Fruit fly (Drosophila melanogaster) whole organism, embryonic: ENCODE data around the gene CG15927.

Source experiments
- Asciz ChIP-seq: fragments of 200-800 bp; sonication (Bioruptor generic); optimal IDR thresholded peaks from 2 replicates; lab custom pipeline; 2017; ENCODE audit warnings: missing biosample characterization, mild to moderate bottlenecking, missing genetic modification characterization, missing genetic modification reagents
- B-H1 ChIP-seq: fragments of 200-800 bp; sonication (Bioruptor generic); IDR thresholded peaks from 3 replicates; pipeline ENCODE4 v1.3.6; 2022; ENCODE audit warnings: missing biosample characterization, missing genetic modification characterization
- CG10366 ChIP-seq: fragments of 200-800 bp; sonication (Bioruptor generic); IDR thresholded peaks from 2 replicates; pipeline ENCODE4 v1.3.6; 2022; ENCODE audit warnings: missing biosample characterization, missing genetic modification characterization
- CG10565 ChIP-seq: fragments of 200-800 bp; sonication (Bioruptor generic); optimal IDR thresholded peaks from 3 replicates; lab custom pipeline; 2016; ENCODE audit warnings: missing biosample characterization, mild to moderate bottlenecking, missing genetic modification characterization
- CG12104 ChIP-seq: fragments of 200-800 bp; sonication (Bioruptor generic); optimal IDR thresholded peaks from 3 replicates; lab custom pipeline; 2016; ENCODE audit warnings: missing biosample characterization, missing genetic modification characterization
- CG13296 ChIP-seq: fragments of 200-800 bp; sonication (Bioruptor generic); optimal IDR thresholded peaks from 3 replicates; lab custom pipeline; 2018; ENCODE audit warnings: missing biosample characterization, mild to moderate bottlenecking, missing genetic modification characterization
- CG13424 ChIP-seq: fragments of 200-800 bp; sonication (Bioruptor generic); optimal IDR thresholded peaks from 2 replicates; lab custom pipeline; 2019; ENCODE audit warnings: missing biosample characterization, mild to moderate bottlenecking, missing genetic modification characterization, moderate library complexity
- CG13775 ChIP-seq: fragments of 200-800 bp; sonication (Bioruptor generic); optimal IDR thresholded peaks from 3 replicates; lab custom pipeline; 2017; ENCODE audit warnings: missing biosample characterization, mild to moderate bottlenecking, missing genetic modification characterization
- CG13894 ChIP-seq: fragments of 200-800 bp; sonication (Bioruptor generic); optimal IDR thresholded peaks from 3 replicates; lab custom pipeline; 2018; ENCODE audit warnings: missing biosample characterization, mild to moderate bottlenecking, missing genetic modification characterization, moderate library complexity
- CG15479 ChIP-seq: fragments of 200-800 bp; sonication (Bioruptor generic); optimal IDR thresholded peaks from 3 replicates; lab custom pipeline; 2019; ENCODE audit warnings: missing biosample characterization, mild to moderate bottlenecking, missing genetic modification characterization, moderate library complexity
- CG16779 ChIP-seq: fragments of 200-800 bp; sonication (Bioruptor generic); IDR thresholded peaks from 2 replicates; pipeline ENCODE4 v1.3.6; 2022; ENCODE audit warnings: missing biosample characterization, missing genetic modification characterization
- CG17361 ChIP-seq: fragments of 200-800 bp; sonication (Bioruptor generic); IDR thresholded peaks from 3 replicates; pipeline ENCODE4 v1.3.6; 2022; ENCODE audit warnings: missing biosample characterization, missing genetic modification characterization
- CG1792 ChIP-seq: fragments of 200-800 bp; sonication (Bioruptor generic); optimal IDR thresholded peaks from 2 replicates; lab custom pipeline; 2016; ENCODE audit warnings: missing biosample characterization, missing genetic modification characterization
- CG18262 ChIP-seq: fragments of 200-800 bp; optimal IDR thresholded peaks from 3 replicates; lab custom pipeline; 2019; ENCODE audit warnings: missing biosample characterization, mild to moderate bottlenecking, missing genetic modification characterization, moderate library complexity
- CG2202 ChIP-seq: fragments of 200-800 bp; sonication (Bioruptor generic); optimal IDR thresholded peaks from 2 replicates; lab custom pipeline; 2018; ENCODE audit warnings: missing biosample characterization, mild to moderate bottlenecking, missing genetic modification characterization
- CG31224 ChIP-seq: fragments of 200-800 bp; sonication (Bioruptor generic); IDR thresholded peaks from 2 replicates; pipeline ENCODE4 v1.3.6; 2022; ENCODE audit warnings: missing biosample characterization, missing genetic modification characterization
- CG32532 ChIP-seq: fragments of 200-800 bp; sonication (Bioruptor generic); IDR thresholded peaks from 2 replicates; pipeline ENCODE4 v1.3.6; 2022; ENCODE audit warnings: missing biosample characterization, missing genetic modification characterization
- CG3281 ChIP-seq: fragments of 200-800 bp; sonication (Bioruptor generic); optimal IDR thresholded peaks from 3 replicates; lab custom pipeline; 2017; ENCODE audit warnings: missing biosample characterization, mild to moderate bottlenecking, missing genetic modification characterization
- CG33213 ChIP-seq: fragments of 200-800 bp; sonication (Bioruptor generic); optimal IDR thresholded peaks from 3 replicates; lab custom pipeline; 2016; ENCODE audit warnings: missing biosample characterization, missing genetic modification characterization
- CG3726 ChIP-seq: fragments of 200-800 bp; sonication (Bioruptor generic); IDR thresholded peaks from 3 replicates; pipeline ENCODE4, ENCODE4 v1.3.6; 2022; ENCODE audit warnings: missing biosample characterization, missing genetic modification characterization
- CG3847 ChIP-seq: fragments of 200-800 bp; sonication (Bioruptor generic); IDR thresholded peaks from 2 replicates; pipeline ENCODE4 v1.3.6; 2022; ENCODE audit warnings: missing biosample characterization, missing genetic modification characterization
- CG43689 ChIP-seq: fragments of 200-800 bp; sonication (Bioruptor generic); IDR thresholded peaks from 2 replicates; pipeline ENCODE4 v1.3.6; 2022; ENCODE audit warnings: missing biosample characterization, missing genetic modification characterization
- CG4424 ChIP-seq: fragments of 200-800 bp; sonication (Bioruptor generic); optimal IDR thresholded peaks from 3 replicates; lab custom pipeline; 2016; ENCODE audit warnings: missing biosample characterization, missing genetic modification characterization
- CG5953 ChIP-seq: fragments of 200-800 bp; sonication (Bioruptor generic); IDR thresholded peaks from 2 replicates; pipeline ENCODE4 v1.3.6; 2022; ENCODE audit warnings: missing biosample characterization, missing genetic modification characterization
- CG6272 ChIP-seq: fragments of 200-800 bp; sonication (Bioruptor generic); IDR thresholded peaks from 2 replicates; pipeline ENCODE4 v1.3.6; 2022; ENCODE audit warnings: missing biosample characterization, missing genetic modification characterization
- CG9876 ChIP-seq: fragments of 200-800 bp; sonication (Bioruptor generic); optimal IDR thresholded peaks from 2 replicates; lab custom pipeline; 2016; ENCODE audit warnings: missing biosample characterization, missing genetic modification characterization
- D19A ChIP-seq: fragments of 200-800 bp; optimal IDR thresholded peaks from 3 replicates; lab custom pipeline; 2019; ENCODE audit warnings: missing biosample characterization, mild to moderate bottlenecking, missing genetic modification characterization, moderate library complexity
- D19B ChIP-seq: fragments of 200-800 bp; sonication (Bioruptor generic); optimal IDR thresholded peaks from 2 replicates; lab custom pipeline; 2017; ENCODE audit warnings: missing biosample characterization, mild to moderate bottlenecking, missing genetic modification characterization
- Elba2 ChIP-seq: fragments of 200-800 bp; sonication (Bioruptor generic); optimal IDR thresholded peaks from 3 replicates; lab custom pipeline; 2016; ENCODE audit warnings: missing biosample characterization, missing genetic modification characterization
- HLH54F ChIP-seq: fragments of 200-800 bp; sonication (Bioruptor generic); optimal IDR thresholded peaks from 3 replicates; lab custom pipeline; 2016; ENCODE audit warnings: missing biosample characterization, missing genetic modification characterization
- Hr39 ChIP-seq: fragments of >200 bp; optimal IDR thresholded peaks from 2 replicates; lab custom pipeline; 2017
- Nf-YA ChIP-seq: fragments of 200-800 bp; sonication (Bioruptor generic); IDR thresholded peaks from 2 replicates; pipeline ENCODE4 v1.3.6; 2022; ENCODE audit warnings: missing biosample characterization, missing genetic modification characterization
- Oli ChIP-seq: fragments of 200-800 bp; sonication (Bioruptor generic); optimal IDR thresholded peaks from 2 replicates; lab custom pipeline; 2018; ENCODE audit warnings: missing biosample characterization, mild to moderate bottlenecking, missing genetic modification characterization, moderate library complexity
- Pdp1 ChIP-seq, 2 experiments: fragments of 200-800 bp; sonication (Bioruptor generic); optimal IDR thresholded peaks; 3 replicates each; lab custom pipeline; 2016; ENCODE audit warnings: missing biosample characterization in 2 of 2, missing genetic modification characterization in 2 of 2, mild to moderate bottlenecking in 1 of 2, moderate library complexity in 1 of 2
- Ravus ChIP-seq: fragments of 200-800 bp; sonication (Bioruptor generic); IDR thresholded peaks from 2 replicates; pipeline ENCODE4 v1.3.6; 2022; ENCODE audit warnings: missing biosample characterization, missing genetic modification characterization
- Side ChIP-seq: fragments of 200-800 bp; sonication (Bioruptor generic); optimal IDR thresholded peaks from 2 replicates; lab custom pipeline; 2016; ENCODE audit warnings: missing biosample characterization, missing genetic modification characterization
- Xbp1 ChIP-seq: fragments of 200-800 bp; sonication (Bioruptor generic); optimal IDR thresholded peaks from 3 replicates; lab custom pipeline; 2016; ENCODE audit warnings: missing biosample characterization, mild to moderate bottlenecking, missing genetic modification characterization
- ab ChIP-seq: fragments of 200-800 bp; sonication (Bioruptor generic); optimal IDR thresholded peaks from 2 replicates; lab custom pipeline; 2016; ENCODE audit warnings: missing biosample characterization, missing genetic modification characterization
- bowl ChIP-seq: fragments of 200-800 bp; sonication (Bioruptor generic); IDR thresholded peaks from 2 replicates; pipeline ENCODE4 v1.3.6; 2022; ENCODE audit warnings: missing biosample characterization, missing genetic modification characterization
- cad ChIP-seq: fragments of >200 bp; optimal IDR thresholded peaks from 2 replicates; lab custom pipeline; 2017; ENCODE audit warnings: missing biosample characterization, missing genetic modification characterization
- da ChIP-seq: fragments of 200-800 bp; sonication (Bioruptor generic); optimal IDR thresholded peaks from 2 replicates; lab custom pipeline; 2016; ENCODE audit warnings: missing biosample characterization, missing genetic modification characterization
- dan ChIP-seq: fragments of 200-800 bp; sonication (Bioruptor generic); IDR thresholded peaks from 2 replicates; pipeline ENCODE4 v1.3.6; 2022; ENCODE audit warnings: missing biosample characterization, missing genetic modification characterization
- disco-r ChIP-seq: fragments of 200-800 bp; sonication (Bioruptor generic); optimal IDR thresholded peaks from 2 replicates; lab custom pipeline; 2016; ENCODE audit warnings: missing biosample characterization, missing genetic modification characterization
- dmrt11E ChIP-seq: fragments of 200-800 bp; sonication (Bioruptor generic); optimal IDR thresholded peaks from 3 replicates; lab custom pipeline; 2018; ENCODE audit warnings: missing biosample characterization, mild to moderate bottlenecking, missing genetic modification characterization, moderate library complexity
- dmrt99B ChIP-seq: fragments of 200-800 bp; sonication (Bioruptor generic); optimal IDR thresholded peaks from 2 replicates; lab custom pipeline; 2018; ENCODE audit warnings: missing biosample characterization, mild to moderate bottlenecking, missing genetic modification characterization, moderate library complexity
- grn ChIP-seq: fragments of 200-800 bp; sonication (Bioruptor generic); optimal IDR thresholded peaks from 3 replicates; lab custom pipeline; 2017; ENCODE audit warnings: missing biosample characterization, missing genetic modification characterization
- her ChIP-seq: fragments of 200-800 bp; sonication (Bioruptor generic); optimal IDR thresholded peaks from 2 replicates; lab custom pipeline; 2016; ENCODE audit warnings: missing biosample characterization, missing genetic modification characterization
- kah ChIP-seq: fragments of 200-800 bp; sonication (Bioruptor generic); optimal IDR thresholded peaks from 2 replicates; lab custom pipeline; 2018; ENCODE audit warnings: missing biosample characterization, mild to moderate bottlenecking, missing genetic modification characterization
- lab ChIP-seq: fragments of 200-800 bp; sonication (Bioruptor generic); optimal IDR thresholded peaks from 3 replicates; lab custom pipeline; 2017; ENCODE audit warnings: missing biosample characterization, missing genetic modification characterization, mild to moderate bottlenecking, moderate library complexity, missing genetic modification reagents
- lmd ChIP-seq: fragments of 200-800 bp; sonication (Bioruptor generic); IDR thresholded peaks from 2 replicates; pipeline ENCODE4 v1.3.6; 2022; ENCODE audit warnings: missing biosample characterization, missing genetic modification characterization
- sug ChIP-seq: fragments of 200-800 bp; optimal IDR thresholded peaks from 2 replicates; lab custom pipeline; 2019; ENCODE audit warnings: missing biosample characterization, mild to moderate bottlenecking, missing genetic modification characterization, moderate library complexity
- tgo ChIP-seq: fragments of 200-800 bp; sonication (Bioruptor generic); IDR thresholded peaks from 3 replicates; pipeline ENCODE4 v1.3.6; 2022; ENCODE audit warnings: missing biosample characterization, missing genetic modification characterization
- z ChIP-seq: fragments of 200-800 bp; sonication (Bioruptor generic); IDR thresholded peaks from 3 replicates; pipeline ENCODE4 v1.3.6; 2022; ENCODE audit warnings: missing biosample characterization, missing genetic modification characterization

CG15927 gene

dm6 chrX:12469778-12470177, 15.2 kb downstream of the CG15927 start:
- TF ChIP-seq HLH54F (GFP tag; lab: Kevin White, UChicago): peak; percentile 43
- 0 out of 2 replicates have a peak, but pooled peaks have one; percentile 40 for TF ChIP-seq CG10366 (GFP tag; lab: Robert Waterston, UW)
- TF ChIP-seq dmrt11E (tag; lab: Kevin White, UChicago): no peak
- no peak for TF ChIP-seq z (GFP tag; lab: Robert Waterston, UW)
- peak; percentile 39 for TF ChIP-seq ab
- peak; percentile 58 for TF ChIP-seq CG18262 (tag; lab: Kevin White, UChicago)
- TF ChIP-seq Side (GFP tag; lab: Kevin White, UChicago): no peak
- peak; percentile 68 for TF ChIP-seq lmd
- no peak for TF ChIP-seq cad (GFP tag; lab: Kevin White, UChicago)
- no peak for TF ChIP-seq CG9876 (GFP tag; lab: Kevin White, UChicago)
- TF ChIP-seq CG4424 (GFP tag; lab: Kevin White, UChicago): peak; percentile 51
- peak; percentile 46; the same call in 1 of the 3 replicates for TF ChIP-seq tgo (GFP tag; lab: Robert Waterston, UW)
- TF ChIP-seq CG13296: no peak
- 0 out of 2 replicates have a peak, but pooled peaks have one; percentile 4 for TF ChIP-seq Ravus (GFP tag; lab: Robert Waterston, UW)
- TF ChIP-seq disco-r (GFP tag; lab: Kevin White, UChicago): no peak
- no peak for TF ChIP-seq da (GFP tag; lab: Kevin White, UChicago)
- TF ChIP-seq dmrt99B (tag; lab: Kevin White, UChicago): peak; percentile 57
- no peak for TF ChIP-seq Hr39 (lab: Kevin White, UChicago)
- TF ChIP-seq CG1792: no peak
- TF ChIP-seq CG13424 (tag; lab: Kevin White, UChicago): peak; percentile 51
- TF ChIP-seq CG3726 (GFP tag; lab: Robert Waterston, UW): no peak
- TF ChIP-seq CG3281 (GFP tag; lab: Kevin White, UChicago): peak; percentile 67
- TF ChIP-seq Pdp1 (GFP tag; optimal IDR thresholded peaks at IDR 0.05; lab: Kevin White, UChicago): peak in 1 of 2 experiments; percentile 44
- peak; percentile 54 for TF ChIP-seq D19B (GFP tag; lab: Kevin White, UChicago)
- TF ChIP-seq her (GFP tag; lab: Kevin White, UChicago): no peak
- no peak for TF ChIP-seq Nf-YA (GFP tag; lab: Robert Waterston, UW)
- no peak for TF ChIP-seq B-H1
- no peak for TF ChIP-seq Elba2 (GFP tag; lab: Kevin White, UChicago)
- TF ChIP-seq Xbp1 (GFP tag; lab: Kevin White, UChicago): peak; percentile 51
- peak; percentile 24 for TF ChIP-seq Asciz (GFP tag; lab: Kevin White, UChicago)
- TF ChIP-seq CG16779 (GFP tag; lab: Robert Waterston, UW): no peak
- peak; percentile 73 for TF ChIP-seq CG17361
- peak; percentile 44 for TF ChIP-seq CG13894 (tag; lab: Kevin White, UChicago)
- TF ChIP-seq CG2202 (tag; lab: Kevin White, UChicago): no peak
- no peak for TF ChIP-seq CG6272 (GFP tag; lab: Robert Waterston, UW)
- TF ChIP-seq CG43689 (GFP tag; lab: Robert Waterston, UW): no peak
- no peak for TF ChIP-seq CG15479
- TF ChIP-seq CG5953 (GFP tag; lab: Robert Waterston, UW): no peak
- peak; percentile 71 for TF ChIP-seq CG32532 (GFP tag; lab: Robert Waterston, UW)
- no peak for TF ChIP-seq bowl (GFP tag; lab: Robert Waterston, UW)
- TF ChIP-seq kah (GFP tag; lab: Kevin White, UChicago): no peak
- TF ChIP-seq lab: peak; percentile 75
- TF ChIP-seq CG31224 (GFP tag; lab: Robert Waterston, UW): 0 out of 2 replicates have a peak, but pooled peaks have one; percentile 8
- peak; percentile 25 for TF ChIP-seq CG12104
- TF ChIP-seq CG3847 (GFP tag; lab: Robert Waterston, UW): peak; percentile 53
- TF ChIP-seq CG13775: peak; percentile 64
- TF ChIP-seq grn (GFP tag; lab: Kevin White, UChicago): no peak
- TF ChIP-seq Oli: peak; percentile 68
- TF ChIP-seq sug: no peak
- no peak for TF ChIP-seq CG10565 (GFP tag; lab: Kevin White, UChicago)
- TF ChIP-seq D19A (tag; lab: Kevin White, UChicago): peak; percentile 10
- peak; percentile 27 for TF ChIP-seq CG33213 (GFP tag; lab: Kevin White, UChicago)
- TF ChIP-seq dan: no peak
